Fruit fly (Drosophila melanogaster) whole organism: ENCODE results near the gene PIG-L.

Source experiments
- CG8478 ChIP-seq: fragments of >200 bp; optimal IDR thresholded peaks from 2 replicates; lab custom pipeline; 2018; ENCODE audit warnings: inconsistent platforms
- Dll ChIP-seq: fragments of >200 bp; optimal IDR thresholded peaks from 2 replicates; lab custom pipeline; 2017
- EcR ChIP-seq, 2 experiments: fragments of >200 bp; optimal IDR thresholded peaks; 2 replicates each; lab custom pipeline; 2017; ENCODE audit warnings: missing biosample characterization in 2 of 2, missing genetic modification characterization in 2 of 2, missing genetic modification reagents in 2 of 2
- pan ChIP-seq: fragments of >200 bp; optimal IDR thresholded peaks from 2 replicates; lab custom pipeline; 2017
- psq ChIP-seq: fragments of >200 bp; optimal IDR thresholded peaks from 2 replicates; lab custom pipeline; 2017
- usp ChIP-seq: fragments of >200 bp; optimal IDR thresholded peaks from 2 replicates; lab custom pipeline; 2017; ENCODE audit warnings: missing biosample characterization, missing genetic modification characterization, mixed read lengths

dm6 chr3R:20031043-20031763, 10.1 kb upstream of the PIG-L start, which contains the start of gene trem:
- no peak for TF ChIP-seq CG8478
- TF ChIP-seq pan (lab: Kevin White, UChicago): peak; percentile 6
- TF ChIP-seq Dll (lab: Kevin White, UChicago): no peak
- TF ChIP-seq usp (GFP tag; lab: Kevin White, UChicago): no peak
- no peak for TF ChIP-seq psq (lab: Kevin White, UChicago)
- no peak for TF ChIP-seq EcR (GFP tag; optimal IDR thresholded peaks at IDR 0.05; lab: Kevin White, UChicago)
